Worm (Caenorhabditis elegans) whole organism, L1 larva: ENCODE measurements around the gene cul-2.

Source experiments
- C16A3.4 ChIP-seq: fragments of 150-350 bp; optimal IDR thresholded peaks from 2 replicates; lab custom pipeline; 2014; ENCODE audit warnings: missing biosample characterization, missing genetic modification characterization
- alr-1 ChIP-seq: fragments of 200-800 bp; sonication (Bioruptor generic); optimal IDR thresholded peaks from 2 replicates; lab custom pipeline; 2018; ENCODE audit warnings: borderline replicate concordance, mild to moderate bottlenecking, missing genetic modification characterization, missing compliant biosample characterization
- ama-1 ChIP-seq: fragments of 150-350 bp; optimal IDR thresholded peaks from 2 replicates; lab custom pipeline; 2014
- blmp-1 ChIP-seq: fragments of 150-350 bp; optimal IDR thresholded peaks from 2 replicates; lab custom pipeline; 2014; ENCODE audit warnings: missing biosample characterization, missing genetic modification characterization
- ceh-8 ChIP-seq: fragments of 200-800 bp; sonication (Bioruptor generic); optimal IDR thresholded peaks from 2 replicates; lab custom pipeline; 2018; ENCODE audit warnings: mild to moderate bottlenecking, missing genetic modification characterization, moderate library complexity, missing compliant biosample characterization
- ceh-82 ChIP-seq, 3 experiments: fragments of 150-350 bp in 1 of 3; sonication (generic microtip) in 2 of 3; optimal IDR thresholded peaks; 2 replicates each; lab custom pipeline; 2014 to 2017; ENCODE audit warnings: missing biosample characterization in 3 of 3, missing genetic modification characterization in 3 of 3
- dpl-1 ChIP-seq, 3 experiments: fragments of 150-350 bp in 2 of 3; sonication (generic microtip) in 1 of 3; optimal IDR thresholded peaks; 2 replicates each; lab custom pipeline; 2014 to 2017; ENCODE audit warnings: missing biosample characterization in 3 of 3, missing genetic modification characterization in 3 of 3, missing genetic modification reagents in 3 of 3
- dsc-1 ChIP-seq: sonication (generic microtip); optimal IDR thresholded peaks from 2 replicates; lab custom pipeline; 2016; ENCODE audit warnings: mild to moderate bottlenecking, missing genetic modification characterization, missing compliant biosample characterization
- efl-1 ChIP-seq, 4 experiments: fragments of 150-350 bp; optimal IDR thresholded peaks in 3 of 4; peaks in 1 of 4; 1 replicate in 1 of 4; 2 replicates in 3 of 4; lab custom pipeline; 2014; ENCODE audit warnings: missing biosample characterization in 2 of 4, missing genetic modification characterization in 2 of 4, missing genetic modification reagents in 2 of 4
- efl-3 ChIP-seq: fragments of 200-800 bp; sonication (Bioruptor generic); optimal IDR thresholded peaks from 2 replicates; lab custom pipeline; 2018; ENCODE audit warnings: mild to moderate bottlenecking, missing genetic modification characterization, missing compliant biosample characterization
- egl-13 ChIP-seq: sonication (generic microtip); optimal IDR thresholded peaks from 2 replicates; lab custom pipeline; 2016; ENCODE audit warnings: missing genotype, missing genetic modification reagents, missing genetic modification characterization, missing compliant biosample characterization
- egl-27 ChIP-seq, 2 experiments: fragments of 150-350 bp in 1 of 2; sonication (generic microtip); optimal IDR thresholded peaks; 3 replicates each; lab custom pipeline; 2017 to 2018; ENCODE audit warnings: missing biosample characterization in 2 of 2, missing genetic modification characterization in 2 of 2, missing genetic modification reagents in 2 of 2
- elt-2 ChIP-seq: sonication (generic microtip); optimal IDR thresholded peaks from 2 replicates; lab custom pipeline; 2016; ENCODE audit warnings: missing genetic modification characterization, mild to moderate bottlenecking, inconsistent platforms, missing compliant biosample characterization, missing genetic modification reagents
- elt-3 ChIP-seq, 6 experiments: fragments of 150-350 bp in 1 of 6; sonication (generic microtip); optimal IDR thresholded peaks; 2 replicates each; lab custom pipeline; 2017 to 2018; ENCODE audit warnings: missing biosample characterization in 6 of 6, missing genetic modification characterization in 6 of 6, inconsistent platforms in 1 of 6
- fkh-10 ChIP-seq: sonication (generic microtip); optimal IDR thresholded peaks from 2 replicates; lab custom pipeline; 2017; ENCODE audit warnings: missing biosample characterization, missing genetic modification reagents, missing genetic modification characterization
- fkh-8 ChIP-seq: sonication (generic microtip); optimal IDR thresholded peaks from 2 replicates; lab custom pipeline; 2016; ENCODE audit warnings: mild to moderate bottlenecking, missing genetic modification characterization, missing compliant biosample characterization
- grh-1 ChIP-seq: fragments of 200-800 bp; sonication (Bioruptor generic); IDR thresholded peaks from 2 replicates; pipeline ENCODE4 v1.3.6; 2022; ENCODE audit warnings: missing genetic modification reagents, missing genetic modification characterization, missing compliant biosample characterization
- hlh-4 ChIP-seq: sonication (generic microtip); optimal IDR thresholded peaks from 2 replicates; lab custom pipeline; 2016; ENCODE audit warnings: mild to moderate bottlenecking, missing genetic modification characterization, missing compliant biosample characterization
- jun-1 ChIP-seq: fragments of 150-350 bp; optimal IDR thresholded peaks from 2 replicates; lab custom pipeline; 2014; ENCODE audit warnings: missing biosample characterization, missing genetic modification reagents, missing genetic modification characterization
- lin-13 ChIP-seq: fragments of 150-350 bp; optimal IDR thresholded peaks from 2 replicates; lab custom pipeline; 2014; ENCODE audit warnings: missing biosample characterization, missing genetic modification reagents, missing genetic modification characterization
- lin-14 ChIP-seq: fragments of 200-800 bp; sonication (Bioruptor generic); optimal IDR thresholded peaks from 2 replicates; lab custom pipeline; 2018; ENCODE audit warnings: mild to moderate bottlenecking, missing genetic modification characterization, moderate library complexity, missing compliant biosample characterization
- lin-35 ChIP-seq, 2 experiments: fragments of 150-350 bp; optimal IDR thresholded peaks; 2 replicates each; lab custom pipeline; 2014; ENCODE audit warnings: missing biosample characterization in 2 of 2, missing genetic modification characterization in 2 of 2, missing genetic modification reagents in 2 of 2
- lsy-2 ChIP-seq, 2 experiments: fragments of 150-350 bp; optimal IDR thresholded peaks; 2 replicates each; lab custom pipeline; 2014; ENCODE audit warnings: missing biosample characterization in 2 of 2, missing genetic modification characterization in 2 of 2
- mab-9 ChIP-seq: fragments of 200-800 bp; sonication (Bioruptor generic); IDR thresholded peaks from 2 replicates; pipeline ENCODE4 v1.3.6; 2022; ENCODE audit warnings: missing genetic modification reagents, missing genetic modification characterization, missing compliant biosample characterization
- mdl-1 ChIP-seq, 2 experiments: fragments of 150-350 bp; optimal IDR thresholded peaks; 2 replicates each; lab custom pipeline; 2014 to 2017; ENCODE audit warnings: missing biosample characterization in 2 of 2, missing genetic modification characterization in 2 of 2, inconsistent platforms in 1 of 2
- mep-1 ChIP-seq: fragments of 150-350 bp; optimal IDR thresholded peaks from 2 replicates; lab custom pipeline; 2014; ENCODE audit warnings: missing biosample characterization, missing genetic modification characterization
- nhr-12 ChIP-seq: sonication (generic microtip); optimal IDR thresholded peaks from 2 replicates; lab custom pipeline; 2017; ENCODE audit warnings: missing biosample characterization, missing genetic modification characterization
- nhr-20 ChIP-seq: sonication (generic microtip); optimal IDR thresholded peaks from 2 replicates; lab custom pipeline; 2016; ENCODE audit warnings: mild to moderate bottlenecking, missing genetic modification characterization, missing compliant biosample characterization
- nhr-237 ChIP-seq: fragments of 150-350 bp; optimal IDR thresholded peaks from 2 replicates; lab custom pipeline; 2014; ENCODE audit warnings: missing biosample characterization, missing genetic modification characterization
- nhr-47 ChIP-seq: sonication (generic microtip); optimal IDR thresholded peaks from 2 replicates; lab custom pipeline; 2016; ENCODE audit warnings: mild to moderate bottlenecking, missing genetic modification characterization, moderate library complexity, missing compliant biosample characterization
- nhr-71 ChIP-seq: sonication (generic microtip); optimal IDR thresholded peaks from 2 replicates; lab custom pipeline; 2016; ENCODE audit warnings: mild to moderate bottlenecking, missing genetic modification characterization, moderate library complexity, missing compliant biosample characterization
- nhr-77 ChIP-seq: fragments of 150-350 bp; optimal IDR thresholded peaks from 2 replicates; lab custom pipeline; 2014; ENCODE audit warnings: missing biosample characterization, missing genetic modification characterization
- nhr-85 ChIP-seq: sonication (generic microtip); peaks from one replicate; lab custom pipeline; 2016; ENCODE audit warnings: missing genetic modification characterization, inconsistent platforms, missing compliant biosample characterization
- pax-3 ChIP-seq: fragments of 200-800 bp; sonication (Bioruptor generic); optimal IDR thresholded peaks from 2 replicates; lab custom pipeline; 2018; ENCODE audit warnings: mild to moderate bottlenecking, missing genetic modification characterization, moderate library complexity, missing compliant biosample characterization
- rnt-1 ChIP-seq: sonication (generic microtip); optimal IDR thresholded peaks from 2 replicates; lab custom pipeline; 2016; ENCODE audit warnings: mild to moderate bottlenecking, missing genetic modification characterization, moderate library complexity, missing compliant biosample characterization
- skn-1 ChIP-seq: fragments of 150-350 bp; optimal IDR thresholded peaks from 2 replicates; lab custom pipeline; 2014; ENCODE audit warnings: missing biosample characterization, missing genetic modification characterization
- snpc-4 ChIP-seq: fragments of 150-350 bp; optimal IDR thresholded peaks from 2 replicates; lab custom pipeline; 2014; ENCODE audit warnings: missing biosample characterization, missing genetic modification characterization
- snu-23 ChIP-seq: sonication (generic microtip); optimal IDR thresholded peaks from 2 replicates; lab custom pipeline; 2016; ENCODE audit warnings: missing genetic modification characterization, missing compliant biosample characterization
- sox-4 ChIP-seq: sonication (generic microtip); optimal IDR thresholded peaks from 2 replicates; lab custom pipeline; 2016; ENCODE audit warnings: missing genetic modification characterization, missing compliant biosample characterization
- sptf-1 ChIP-seq: fragments of 150-350 bp; optimal IDR thresholded peaks from 2 replicates; lab custom pipeline; 2014; ENCODE audit warnings: missing biosample characterization, missing genetic modification characterization
- swsn-7 ChIP-seq: sonication (generic microtip); optimal IDR thresholded peaks from 2 replicates; lab custom pipeline; 2016; ENCODE audit warnings: missing genetic modification characterization, missing compliant biosample characterization
- tlp-1 ChIP-seq: fragments of 150-350 bp; optimal IDR thresholded peaks from 2 replicates; lab custom pipeline; 2014; ENCODE audit warnings: missing biosample characterization, missing genetic modification characterization
- unc-62 ChIP-seq: fragments of 150-350 bp; optimal IDR thresholded peaks from 2 replicates; lab custom pipeline; 2014; ENCODE audit warnings: missing biosample characterization, missing genetic modification reagents, missing genetic modification characterization
- unc-86 ChIP-seq: sonication (generic microtip); optimal IDR thresholded peaks from 2 replicates; lab custom pipeline; 2016; ENCODE audit warnings: missing genetic modification characterization, missing compliant biosample characterization
- xbp-1 ChIP-seq: sonication (generic microtip); optimal IDR thresholded peaks from 2 replicates; lab custom pipeline; 2016; ENCODE audit warnings: missing genetic modification characterization, missing compliant biosample characterization
- zip-4 ChIP-seq: fragments of 200-800 bp; sonication (Bioruptor generic); optimal IDR thresholded peaks from 2 replicates; lab custom pipeline; 2018; ENCODE audit warnings: mild to moderate bottlenecking, missing genetic modification characterization, moderate library complexity, missing compliant biosample characterization
- ztf-4 ChIP-seq: fragments of 150-350 bp; optimal IDR thresholded peaks from 2 replicates; lab custom pipeline; 2014; ENCODE audit warnings: missing biosample characterization, missing genetic modification characterization

The cul-2 gene

ce11 chrIII:13716266-13716665 lies 29.2 kb downstream of the cul-2 start (continued):
- TF ChIP-seq nhr-77 (tag; lab: Kevin White, UChicago) (no peak), C16A3.4 (tag; lab: Kevin White, UChicago) (no peak), hlh-4 (tag; lab: Kevin White, UChicago) (no peak), sox-4 (peak; percentile 39), blmp-1 (tag; lab: Kevin White, UChicago) (no peak), rnt-1 (no peak)

DNA sequence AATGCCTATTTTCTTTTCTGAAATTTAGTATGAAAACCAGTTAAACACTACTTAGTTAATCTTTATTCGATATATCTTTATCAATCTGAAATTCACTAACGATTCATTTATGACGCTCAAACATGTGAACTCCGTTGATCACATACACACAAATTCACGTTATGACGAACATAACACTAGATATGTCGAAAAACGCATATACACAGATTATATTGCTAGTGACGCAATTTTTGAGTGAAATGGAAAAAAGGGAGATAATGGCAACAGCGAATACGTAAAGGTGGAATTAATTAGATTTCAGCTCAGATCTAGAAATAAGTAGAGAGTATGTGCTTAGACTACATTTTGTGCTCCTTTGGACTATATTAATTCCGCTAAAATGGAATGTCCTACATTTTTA lies 29.8 kb downstream of the cul-2 start:
- peak; percentile 49 for TF ChIP-seq egl-13 (tag; lab: Kevin White, UChicago)
- peak; percentile 1 for TF ChIP-seq nhr-71
- peak; percentile 9 for TF ChIP-seq ztf-4 (tag; lab: Kevin White, UChicago)
- TF ChIP-seq nhr-85 (tag; lab: Kevin White, UChicago) = peak; percentile 48
- no peak for TF ChIP-seq sptf-1 (tag; lab: Kevin White, UChicago)
- no peak for TF ChIP-seq snu-23 (GFP tag; lab: Kevin White, UChicago)
- TF ChIP-seq fkh-8 (tag; lab: Kevin White, UChicago) = peak; percentile 52
- peak; percentile 77 for TF ChIP-seq dsc-1
- peak; percentile 13 for TF ChIP-seq nhr-20

DNA sequence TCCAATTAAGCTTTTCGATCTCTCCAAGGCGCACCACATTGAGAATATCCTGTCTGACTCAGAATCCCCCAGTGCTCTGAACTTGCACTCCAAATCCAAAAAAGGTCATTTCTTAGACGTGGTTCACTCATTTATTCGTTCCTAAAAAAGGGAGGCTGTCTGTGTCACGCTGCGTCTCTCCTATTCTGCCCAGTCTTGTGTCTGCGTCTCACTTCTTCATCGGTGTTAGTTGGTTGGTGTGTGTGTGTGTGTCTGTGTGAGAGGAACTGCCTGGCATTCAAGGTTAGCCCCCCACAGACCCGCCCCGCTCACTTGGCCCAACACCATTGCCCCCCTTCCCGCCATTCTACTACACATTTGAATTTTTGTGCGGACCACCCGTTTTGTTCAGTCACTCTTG lies 30.4 kb downstream of the cul-2 start:
- TF ChIP-seq mep-1 (tag; lab: Kevin White, UChicago) (peak; percentile 60), alr-1 (tag; lab: Kevin White, UChicago) (no peak), unc-86 (tag; lab: Kevin White, UChicago) (peak; percentile 1), swsn-7 (tag; lab: Kevin White, UChicago) (peak; percentile 24), skn-1 (peak; percentile 12), egl-13 (tag; lab: Kevin White, UChicago) (no peak), unc-62 (no peak), lsy-2 (tag; optimal IDR thresholded peaks at IDR 0.05; lab: Kevin White, UChicago) (peak; percentile 1 to 57), snpc-4 (no peak), elt-3 (tag; optimal IDR thresholded peaks at IDR 0.05; lab: Kevin White, UChicago) (no peak), egl-27 (tag; optimal IDR thresholded peaks at IDR 0.05; lab: Kevin White, UChicago) (peak in 1 of 2 experiments; percentile 8), fkh-10 (GFP tag; lab: Kevin White, UChicago) (peak; percentile 1), snu-23 (GFP tag; lab: Kevin White, UChicago) (peak; percentile 39), ztf-4 (tag; lab: Kevin White, UChicago) (peak; percentile 42), C16A3.4 (tag; lab: Kevin White, UChicago) (peak; percentile 17), sox-4 (no peak), pax-3 (no peak), tlp-1 (no peak), nhr-47 (peak; percentile 34), ceh-8 (GFP tag; lab: Kevin White, UChicago) (no peak), nhr-12 (tag; lab: Kevin White, UChicago) (no peak), efl-1 (optimal IDR thresholded peaks at IDR 0.05; lab: Kevin White, UChicago) (peak; percentile 53 to 74), efl-1 (GFP tag; optimal IDR thresholded peaks at IDR 0.05 in 1 of 2; lab: Kevin White, UChicago) (peak; percentile 27 to 93), dpl-1 (GFP tag; optimal IDR thresholded peaks at IDR 0.05; lab: Kevin White, UChicago) (peak in 1 of 3 experiments; percentile 20), blmp-1 (tag; lab: Kevin White, UChicago) (peak; percentile 70), lin-14 (GFP tag; lab: Kevin White, UChicago) (peak; percentile 89), efl-3 (peak; percentile 14), fkh-8 (tag; lab: Kevin White, UChicago) (peak; percentile 61), rnt-1 (peak; percentile 25), ceh-82 (tag; optimal IDR thresholded peaks at IDR 0.05; lab: Kevin White, UChicago) (peak in 2 of 3 experiments; percentile 57 to 69), grh-1 (GFP tag; lab: Robert Waterston, UW) (no peak), xbp-1 (tag; lab: Kevin White, UChicago) (peak; percentile 6), ama-1 (peak; percentile 23), mab-9 (GFP tag; lab: Robert Waterston, UW) (no peak), lin-13 (GFP tag; lab: Kevin White, UChicago) (no peak), elt-2 (tag; lab: Kevin White, UChicago) (no peak), hlh-4 (tag; lab: Kevin White, UChicago) (no peak), mdl-1 (tag; optimal IDR thresholded peaks at IDR 0.05; lab: Kevin White, UChicago) (peak in 1 of 2 experiments; percentile 32), zip-4 (GFP tag; lab: Kevin White, UChicago) (no peak), jun-1 (peak; percentile 4), nhr-237 (tag; lab: Kevin White, UChicago) (no peak), lin-35 (GFP tag; optimal IDR thresholded peaks at IDR 0.05; lab: Kevin White, UChicago) (peak; percentile 51 to 57), nhr-71 (peak; percentile 44)
